Worm (Caenorhabditis elegans) whole organism, L4 larva: ENCODE data around the gene Y7A5A.1.

Experiments used
- F10B5.3 ChIP-seq: sonication (generic microtip); optimal IDR thresholded peaks from 2 replicates; lab custom pipeline; 2016; ENCODE audit warnings: mild to moderate bottlenecking, missing genetic modification characterization, missing compliant biosample characterization
- T26A8.4 ChIP-seq: fragments of 200-800 bp; sonication (Bioruptor generic); IDR thresholded peaks from 2 replicates; pipeline ENCODE4 v1.3.6; 2022; ENCODE audit warnings: missing genetic modification characterization, missing compliant biosample characterization
- ZK546.5 ChIP-seq, 2 experiments: sonication (generic microtip); optimal IDR thresholded peaks; 2 replicates each; lab custom pipeline; 2017; ENCODE audit warnings: missing biosample characterization in 2 of 2, missing genetic modification characterization in 2 of 2
- ama-1 ChIP-seq: fragments of 150-350 bp; optimal IDR thresholded peaks from 2 replicates; lab custom pipeline; 2014; ENCODE audit warnings: inconsistent platforms, mixed read lengths
- ceh-82 ChIP-seq: sonication (generic microtip); optimal IDR thresholded peaks from 2 replicates; lab custom pipeline; 2017; ENCODE audit warnings: missing biosample characterization, missing genetic modification characterization
- cey-2 ChIP-seq: sonication (generic microtip); optimal IDR thresholded peaks from 3 replicates; lab custom pipeline; 2017; ENCODE audit warnings: missing genetic modification characterization, mild to moderate bottlenecking, missing compliant biosample characterization, antibody characterized with exemption, borderline replicate concordance; ENCODE audit not compliant: insufficient read depth
- hlh-30 ChIP-seq: sonication (generic microtip); optimal IDR thresholded peaks from 2 replicates; lab custom pipeline; 2017; ENCODE audit warnings: antibody characterized with exemption, mild to moderate bottlenecking, missing genetic modification characterization, missing compliant biosample characterization; ENCODE audit not compliant: insufficient read depth
- mdl-1 ChIP-seq, 2 experiments: fragments of 150-350 bp in 1 of 2; sonication (generic microtip) in 1 of 2; optimal IDR thresholded peaks; 2 replicates each; lab custom pipeline; 2014 to 2017; ENCODE audit warnings: missing biosample characterization in 2 of 2, missing genetic modification characterization in 2 of 2
- nhr-48 ChIP-seq: sonication (generic microtip); optimal IDR thresholded peaks from 2 replicates; lab custom pipeline; 2016; ENCODE audit warnings: mild to moderate bottlenecking, missing genetic modification characterization, missing compliant biosample characterization
- skn-1 ChIP-seq: fragments of 150-350 bp; optimal IDR thresholded peaks from 2 replicates; lab custom pipeline; 2014; ENCODE audit warnings: missing biosample characterization, missing genetic modification characterization

- TF ChIP-seq ceh-82 (tag; lab: Kevin White, UChicago) (no peak), F10B5.3 (no peak), ama-1 (lab: Kevin White, UChicago) (no peak), cey-2 (no peak), T26A8.4 (GFP tag; lab: Robert Waterston, UW) (no peak), ZK546.5 (tag; optimal IDR thresholded peaks at IDR 0.05; lab: Kevin White, UChicago) (no peak), skn-1 (tag; lab: Kevin White, UChicago) (no peak), hlh-30 (tag; lab: Kevin White, UChicago) (no peak), nhr-48 (tag; lab: Kevin White, UChicago) (no peak), mdl-1 (tag; optimal IDR thresholded peaks at IDR 0.05; lab: Kevin White, UChicago) (no peak)
Measured at ce11 chrX:15782027-15782426, 10.7 kb upstream of the Y7A5A.1 start, which contains the start of gene Y7A5A.24.
